Worm (Caenorhabditis elegans) whole organism, L1 larva: Measurements from ENCODE around the gene lrx-1.

Experiments
- ama-1 ChIP-seq: fragments of 150-350 bp; optimal IDR thresholded peaks from 2 replicates; lab custom pipeline; 2014
- elt-3 ChIP-seq, 6 experiments: fragments of 150-350 bp in 1 of 6; sonication (generic microtip); optimal IDR thresholded peaks; 2 replicates each; lab custom pipeline; 2017 to 2018; ENCODE audit warnings: missing biosample characterization in 6 of 6, missing genetic modification characterization in 6 of 6, inconsistent platforms in 1 of 6
- fos-1 ChIP-seq: fragments of 150-350 bp; optimal IDR thresholded peaks from 2 replicates; lab custom pipeline; 2014; ENCODE audit warnings: missing biosample characterization, missing genetic modification characterization
- lir-3 ChIP-seq: sonication (generic microtip); optimal IDR thresholded peaks from 2 replicates; lab custom pipeline; 2016; ENCODE audit warnings: mild to moderate bottlenecking, missing genetic modification characterization, moderate library complexity, missing compliant biosample characterization; ENCODE audit not compliant: poor library complexity
- nhr-76 ChIP-seq: sonication (generic microtip); optimal IDR thresholded peaks from 2 replicates; lab custom pipeline; 2017; ENCODE audit warnings: missing biosample characterization, missing genetic modification characterization
- pqm-1 ChIP-seq: sonication (generic microtip); optimal IDR thresholded peaks from 3 replicates; lab custom pipeline; 2017; ENCODE audit warnings: missing biosample characterization, missing genetic modification characterization
- unc-62 ChIP-seq: fragments of 150-350 bp; optimal IDR thresholded peaks from 2 replicates; lab custom pipeline; 2014; ENCODE audit warnings: missing biosample characterization, missing genetic modification reagents, missing genetic modification characterization
- unc-98 ChIP-seq: fragments of 200-800 bp; sonication (Bioruptor generic); IDR thresholded peaks from 2 replicates; pipeline ENCODE4 v1.3.6; 2022; ENCODE audit warnings: missing genetic modification characterization, missing compliant biosample characterization

- no peak for TF ChIP-seq fos-1
- no peak for TF ChIP-seq elt-3 (tag; optimal IDR thresholded peaks at IDR 0.05; lab: Kevin White, UChicago)
- no peak for TF ChIP-seq ama-1 (lab: Kevin White, UChicago)
- no peak for TF ChIP-seq nhr-76
- no peak for TF ChIP-seq unc-98
- TF ChIP-seq lir-3 = no peak
- no peak for TF ChIP-seq pqm-1 (tag; lab: Kevin White, UChicago)
- no peak for TF ChIP-seq unc-62
Observed at ce11 chrV:12235502-12235901, 16.9 kb upstream of the lrx-1 start.
